Fruit fly (Drosophila melanogaster) whole organism, embryonic: Measurements from ENCODE around the gene GstZ1.

Experiments
- Aef1 ChIP-seq: fragments of 200-800 bp; sonication (Bioruptor generic); IDR thresholded peaks from 3 replicates; pipeline ENCODE4 v1.3.6; 2022; ENCODE audit warnings: missing biosample characterization, missing genetic modification characterization
- B-H2 ChIP-seq: fragments of 200-800 bp; sonication (Bioruptor generic); optimal IDR thresholded peaks from 2 replicates; lab custom pipeline; 2018; ENCODE audit warnings: missing biosample characterization, mild to moderate bottlenecking, missing genetic modification characterization
- CG10267 ChIP-seq: fragments of 200-800 bp; sonication (Bioruptor generic); optimal IDR thresholded peaks from 2 replicates; lab custom pipeline; 2018; ENCODE audit warnings: missing biosample characterization, mild to moderate bottlenecking, missing genetic modification characterization, moderate library complexity
- CG12219 ChIP-seq: fragments of 200-800 bp; sonication (Bioruptor generic); optimal IDR thresholded peaks from 3 replicates; lab custom pipeline; 2018; ENCODE audit warnings: missing biosample characterization, mild to moderate bottlenecking, missing genetic modification characterization
- CG12659 ChIP-seq: fragments of 200-800 bp; sonication (Bioruptor generic); optimal IDR thresholded peaks from 3 replicates; lab custom pipeline; 2017; ENCODE audit warnings: mild to moderate bottlenecking, missing biosample characterization, missing genetic modification reagents, missing genetic modification characterization
- CG13287 ChIP-seq: fragments of 200-800 bp; sonication (Bioruptor generic); IDR thresholded peaks from 2 replicates; pipeline ENCODE4 v1.3.6; 2022; ENCODE audit warnings: missing biosample characterization, missing genetic modification characterization; ENCODE audit not compliant: partially characterized antibody
- CG14710 ChIP-seq: fragments of 200-800 bp; sonication (Bioruptor generic); optimal IDR thresholded peaks from 3 replicates; lab custom pipeline; 2019; ENCODE audit warnings: missing biosample characterization, mild to moderate bottlenecking, missing genetic modification characterization, moderate library complexity
- CG15601 ChIP-seq: fragments of 200-800 bp; sonication (Bioruptor generic); optimal IDR thresholded peaks from 3 replicates; lab custom pipeline; 2019; ENCODE audit warnings: missing biosample characterization, mild to moderate bottlenecking, missing genetic modification characterization, moderate library complexity
- CG16779 ChIP-seq: fragments of 200-800 bp; sonication (Bioruptor generic); IDR thresholded peaks from 2 replicates; pipeline ENCODE4 v1.3.6; 2022; ENCODE audit warnings: missing biosample characterization, missing genetic modification characterization
- CG17186 ChIP-seq: fragments of 200-800 bp; sonication (Bioruptor generic); optimal IDR thresholded peaks from 3 replicates; lab custom pipeline; 2017; ENCODE audit warnings: missing biosample characterization, missing genetic modification reagents, missing genetic modification characterization
- CG32532 ChIP-seq: fragments of 200-800 bp; sonication (Bioruptor generic); IDR thresholded peaks from 2 replicates; pipeline ENCODE4 v1.3.6; 2022; ENCODE audit warnings: missing biosample characterization, missing genetic modification characterization
- CG34376 ChIP-seq: fragments of 200-800 bp; sonication (Bioruptor generic); optimal IDR thresholded peaks from 2 replicates; lab custom pipeline; 2018; ENCODE audit warnings: missing biosample characterization, mild to moderate bottlenecking, missing genetic modification characterization
- CG3995 ChIP-seq: fragments of 200-800 bp; sonication (Bioruptor generic); optimal IDR thresholded peaks from 3 replicates; lab custom pipeline; 2016; ENCODE audit warnings: missing biosample characterization, missing genetic modification characterization
- CG42726 ChIP-seq: fragments of 200-800 bp; sonication (Bioruptor generic); IDR thresholded peaks from 2 replicates; pipeline ENCODE4 v1.3.6; 2022; ENCODE audit warnings: missing biosample characterization, missing genetic modification characterization; ENCODE audit not compliant: partially characterized antibody
- CG4707 ChIP-seq: fragments of 200-800 bp; sonication (Bioruptor generic); optimal IDR thresholded peaks from 2 replicates; lab custom pipeline; 2018; ENCODE audit warnings: missing biosample characterization, mild to moderate bottlenecking, missing genetic modification characterization, moderate library complexity
- CG6175 ChIP-seq: fragments of 200-800 bp; sonication (Bioruptor generic); IDR thresholded peaks from 3 replicates; pipeline ENCODE4 v1.3.6; 2022; ENCODE audit warnings: missing biosample characterization, missing genetic modification characterization
- CG7271 ChIP-seq: fragments of 200-800 bp; sonication (Bioruptor generic); optimal IDR thresholded peaks from 2 replicates; lab custom pipeline; 2018; ENCODE audit warnings: missing biosample characterization, mild to moderate bottlenecking, missing genetic modification characterization, moderate library complexity
- CG9817 ChIP-seq: fragments of 200-800 bp; sonication (Bioruptor generic); optimal IDR thresholded peaks from 2 replicates; lab custom pipeline; 2018; ENCODE audit warnings: missing biosample characterization, mild to moderate bottlenecking, missing genetic modification characterization, moderate library complexity
- CTCF ChIP-seq: fragments of 200-800 bp; sonication (Bioruptor generic); optimal IDR thresholded peaks from 2 replicates; lab custom pipeline; 2017; ENCODE audit warnings: missing biosample characterization, mild to moderate bottlenecking, missing genetic modification characterization, moderate library complexity
- Doc3 ChIP-seq: fragments of 200-800 bp; sonication (Bioruptor generic); IDR thresholded peaks from 3 replicates; pipeline ENCODE4 v1.3.6; 2022; ENCODE audit warnings: missing biosample characterization, missing genetic modification characterization; ENCODE audit not compliant: partially characterized antibody
- Ets97D ChIP-seq: fragments of 200-800 bp; sonication (Bioruptor generic); optimal IDR thresholded peaks from 3 replicates; lab custom pipeline; 2016; ENCODE audit warnings: missing biosample characterization, missing genetic modification characterization
- Fer1 ChIP-seq: fragments of 200-800 bp; sonication (Bioruptor generic); optimal IDR thresholded peaks from 2 replicates; lab custom pipeline; 2017; ENCODE audit warnings: missing biosample characterization, mild to moderate bottlenecking, missing genetic modification characterization
- HLH4C ChIP-seq: fragments of 200-800 bp; sonication (Bioruptor generic); IDR thresholded peaks from 3 replicates; pipeline ENCODE4 v1.3.6; 2022; ENCODE audit warnings: missing biosample characterization, missing genetic modification characterization; ENCODE audit not compliant: partially characterized antibody
- HmgZ ChIP-seq: fragments of 200-800 bp; sonication (Bioruptor generic); optimal IDR thresholded peaks from 2 replicates; lab custom pipeline; 2018; ENCODE audit warnings: missing biosample characterization, mild to moderate bottlenecking, missing genetic modification characterization
- MBD-R2 ChIP-seq: fragments of 200-800 bp; sonication (Bioruptor generic); IDR thresholded peaks from 2 replicates; pipeline ENCODE4 v1.3.6; 2022; ENCODE audit warnings: missing biosample characterization, missing genetic modification characterization
- MESR4 ChIP-seq: fragments of 200-800 bp; sonication (Bioruptor generic); optimal IDR thresholded peaks from 2 replicates; lab custom pipeline; 2018; ENCODE audit warnings: missing biosample characterization, mild to moderate bottlenecking, missing genetic modification characterization, moderate library complexity
- Med ChIP-seq: fragments of 200-800 bp; sonication (Bioruptor generic); peaks from one replicate; lab custom pipeline; 2016; ENCODE audit warnings: missing biosample characterization, missing genetic modification characterization, mild to moderate bottlenecking, inconsistent platforms, moderate library complexity
- Nf-YB ChIP-seq: fragments of 200-800 bp; sonication (Bioruptor generic); optimal IDR thresholded peaks from 3 replicates; lab custom pipeline; 2019; ENCODE audit warnings: missing biosample characterization, mild to moderate bottlenecking, missing genetic modification characterization, moderate library complexity
- Nf-YC ChIP-seq: fragments of 200-800 bp; optimal IDR thresholded peaks from 3 replicates; lab custom pipeline; 2019; ENCODE audit warnings: missing biosample characterization, mild to moderate bottlenecking, missing genetic modification characterization, moderate library complexity
- al ChIP-seq: fragments of 200-800 bp; sonication (Bioruptor generic); IDR thresholded peaks from 2 replicates; pipeline ENCODE4 v1.3.6; 2022; ENCODE audit warnings: missing biosample characterization, missing genetic modification characterization
- ato ChIP-seq: fragments of 200-800 bp; sonication (Bioruptor generic); IDR thresholded peaks from 2 replicates; pipeline ENCODE4 v1.3.6; 2022; ENCODE audit warnings: missing biosample characterization, missing genetic modification characterization; ENCODE audit not compliant: partially characterized antibody
- bbx ChIP-seq: fragments of 200-800 bp; sonication (Bioruptor generic); IDR thresholded peaks from 2 replicates; pipeline ENCODE4 v1.3.6; 2022; ENCODE audit warnings: missing biosample characterization, missing genetic modification characterization; ENCODE audit not compliant: partially characterized antibody
- cwo ChIP-seq: fragments of 200-800 bp; sonication (Bioruptor generic); optimal IDR thresholded peaks from 3 replicates; lab custom pipeline; 2017; ENCODE audit warnings: missing biosample characterization, missing genetic modification characterization, mild to moderate bottlenecking, moderate library complexity, missing genetic modification reagents
- dm ChIP-seq: fragments of 200-800 bp; sonication (Bioruptor generic); optimal IDR thresholded peaks from 3 replicates; lab custom pipeline; 2016; ENCODE audit warnings: missing biosample characterization, missing genetic modification characterization
- dmrt11E ChIP-seq: fragments of 200-800 bp; sonication (Bioruptor generic); optimal IDR thresholded peaks from 3 replicates; lab custom pipeline; 2018; ENCODE audit warnings: missing biosample characterization, mild to moderate bottlenecking, missing genetic modification characterization, moderate library complexity
- emc ChIP-seq: fragments of 200-800 bp; sonication (Bioruptor generic); optimal IDR thresholded peaks from 2 replicates; lab custom pipeline; 2016; ENCODE audit warnings: missing biosample characterization, missing genetic modification characterization
- gfzf ChIP-seq: fragments of 200-800 bp; sonication (Bioruptor generic); optimal IDR thresholded peaks from 2 replicates; lab custom pipeline; 2016; ENCODE audit warnings: missing biosample characterization, mild to moderate bottlenecking, missing genetic modification characterization, moderate library complexity
- insv ChIP-seq, 2 experiments: fragments of 200-800 bp; sonication (Bioruptor generic); optimal IDR thresholded peaks; 3 replicates each; lab custom pipeline; 2016 to 2018; ENCODE audit warnings: missing biosample characterization in 2 of 2, missing genetic modification characterization in 2 of 2
- inv ChIP-seq: fragments of 200-800 bp; sonication (Bioruptor generic); IDR thresholded peaks from 2 replicates; pipeline ENCODE4 v1.3.6; 2022; ENCODE audit warnings: missing biosample characterization, missing genetic modification characterization; ENCODE audit not compliant: partially characterized antibody
- knrl ChIP-seq: fragments of 200-800 bp; sonication (Bioruptor generic); IDR thresholded peaks from 3 replicates; pipeline ENCODE4 v1.3.6; 2022; ENCODE audit warnings: missing biosample characterization, missing genetic modification characterization; ENCODE audit not compliant: partially characterized antibody
- nmo ChIP-seq: fragments of 200-800 bp; sonication (Bioruptor generic); optimal IDR thresholded peaks from 2 replicates; lab custom pipeline; 2018; ENCODE audit warnings: missing biosample characterization, mild to moderate bottlenecking, missing genetic modification characterization, moderate library complexity
- pfk ChIP-seq: fragments of 200-800 bp; sonication (Bioruptor generic); optimal IDR thresholded peaks from 2 replicates; lab custom pipeline; 2018; ENCODE audit warnings: missing biosample characterization, mild to moderate bottlenecking, missing genetic modification characterization, moderate library complexity
- phol ChIP-seq: fragments of 200-800 bp; sonication (Bioruptor generic); optimal IDR thresholded peaks from 3 replicates; lab custom pipeline; 2018; ENCODE audit warnings: missing biosample characterization, mild to moderate bottlenecking, missing genetic modification characterization, moderate library complexity
- pzg ChIP-seq: fragments of 200-800 bp; sonication (Bioruptor generic); optimal IDR thresholded peaks from 3 replicates; lab custom pipeline; 2018; ENCODE audit warnings: missing biosample characterization, mild to moderate bottlenecking, missing genetic modification characterization, moderate library complexity
- salm ChIP-seq: fragments of 200-800 bp; sonication (Bioruptor generic); optimal IDR thresholded peaks from 2 replicates; lab custom pipeline; 2018; ENCODE audit warnings: missing biosample characterization, mild to moderate bottlenecking, missing genetic modification characterization
- sima ChIP-seq: fragments of 200-800 bp; sonication (Bioruptor generic); optimal IDR thresholded peaks from 2 replicates; lab custom pipeline; 2016; ENCODE audit warnings: missing biosample characterization, missing genetic modification characterization
- stwl ChIP-seq: fragments of 200-800 bp; sonication (Bioruptor generic); optimal IDR thresholded peaks from 3 replicates; lab custom pipeline; 2018; ENCODE audit warnings: missing biosample characterization, mild to moderate bottlenecking, missing genetic modification characterization, moderate library complexity
- unc-4 ChIP-seq: fragments of 200-800 bp; sonication (Bioruptor generic); IDR thresholded peaks from 2 replicates; pipeline ENCODE4 v1.3.6; 2022; ENCODE audit warnings: missing biosample characterization, missing genetic modification characterization; ENCODE audit not compliant: partially characterized antibody

Gene GstZ1

dm6 chr3R:9456373-9456772, at the start of gene GstZ1 (continued):
- no peak for TF ChIP-seq CG17186 (GFP tag; lab: Kevin White, UChicago)
- TF ChIP-seq Aef1 (GFP tag; lab: Robert Waterston, UW) = no peak
- no peak for TF ChIP-seq CG6175 (GFP tag; lab: Robert Waterston, UW)
- TF ChIP-seq inv = peak; percentile 40; the same call in 1 of the 2 replicates
- TF ChIP-seq Doc3 (GFP tag; lab: Robert Waterston, UW) = peak; percentile 67; the same call in 2 of the 3 replicates
- peak; percentile 65 for TF ChIP-seq Nf-YB (GFP tag; lab: Kevin White, UChicago)
- peak; percentile 61 for TF ChIP-seq stwl (tag; lab: Kevin White, UChicago)

dm6 chr3R:9504355-9504754, 48.0 kb upstream of the GstZ1 start, which contains the start of gene CG8149:
Gene CG8149 (plus strand): TSS chr3R:9504656.
- TF ChIP-seq CG10267 (tag; lab: Kevin White, UChicago) = peak; percentile 72
- TF ChIP-seq CG32532 (GFP tag; lab: Robert Waterston, UW) = no peak
- TF ChIP-seq insv (GFP tag; optimal IDR thresholded peaks at IDR 0.05; lab: Kevin White, UChicago) = peak in 1 of 2 experiments; percentile 17
- peak; percentile 77 for TF ChIP-seq Med
- no peak for TF ChIP-seq al (GFP tag; lab: Robert Waterston, UW)
- TF ChIP-seq MESR4 (GFP tag; lab: Kevin White, UChicago) = peak; percentile 76
- peak; percentile 50 for TF ChIP-seq dm (GFP tag; lab: Kevin White, UChicago)
- TF ChIP-seq Ets97D (GFP tag; lab: Kevin White, UChicago) = peak; percentile 66
- peak; percentile 20 for TF ChIP-seq salm (tag; lab: Kevin White, UChicago)
- TF ChIP-seq ato (GFP tag; lab: Robert Waterston, UW) = peak; percentile 80
- TF ChIP-seq CG9817 = no peak
- peak; percentile 51 for TF ChIP-seq B-H2 (GFP tag; lab: Kevin White, UChicago)
- TF ChIP-seq MBD-R2 (GFP tag; lab: Robert Waterston, UW) = peak; percentile 75
- peak; percentile 76 for TF ChIP-seq pzg (GFP tag; lab: Kevin White, UChicago)
- no peak for TF ChIP-seq pfk
- peak; percentile 34 for TF ChIP-seq CG34376 (GFP tag; lab: Kevin White, UChicago)
- peak; percentile 21 for TF ChIP-seq HmgZ (tag; lab: Kevin White, UChicago)
- peak; percentile 59 for TF ChIP-seq gfzf (GFP tag; lab: Kevin White, UChicago)
- TF ChIP-seq knrl (GFP tag; lab: Robert Waterston, UW) = peak; percentile 98
- peak; percentile 88 for TF ChIP-seq HLH4C (GFP tag; lab: Robert Waterston, UW)
- TF ChIP-seq sima (GFP tag; lab: Kevin White, UChicago) = no peak
- TF ChIP-seq unc-4 (GFP tag; lab: Robert Waterston, UW) = peak; percentile 97
- peak; percentile 86 for TF ChIP-seq CG14710 (tag; lab: Kevin White, UChicago)
- peak; percentile 16 for TF ChIP-seq CTCF (GFP tag; lab: Kevin White, UChicago)
- TF ChIP-seq CG12659 (GFP tag; lab: Kevin White, UChicago) = peak; percentile 78
- TF ChIP-seq CG15601 (tag; lab: Kevin White, UChicago) = peak; percentile 54
- TF ChIP-seq nmo = peak; percentile 68
- no peak for TF ChIP-seq CG12219 (GFP tag; lab: Kevin White, UChicago)
- no peak for TF ChIP-seq cwo
- TF ChIP-seq Nf-YC = peak; percentile 24
- TF ChIP-seq CG13287 (GFP tag; lab: Robert Waterston, UW) = peak; percentile 98
- no peak for TF ChIP-seq CG4707 (GFP tag; lab: Kevin White, UChicago)
- peak; percentile 31 for TF ChIP-seq dmrt11E (tag; lab: Kevin White, UChicago)
- TF ChIP-seq CG42726 (GFP tag; lab: Robert Waterston, UW) = peak; percentile 81; the same call in 1 of the 2 replicates
- no peak for TF ChIP-seq emc (GFP tag; lab: Kevin White, UChicago)
- TF ChIP-seq CG7271 (tag; lab: Kevin White, UChicago) = no peak
- TF ChIP-seq phol = peak; percentile 66
- TF ChIP-seq CG16779 (GFP tag; lab: Robert Waterston, UW) = no peak
- peak; percentile 93 for TF ChIP-seq bbx (GFP tag; lab: Robert Waterston, UW)
- TF ChIP-seq CG3995 = peak; percentile 57
- TF ChIP-seq Fer1 (GFP tag; lab: Kevin White, UChicago) = peak; percentile 25
